Fruit fly (Drosophila melanogaster) whole organism, embryonic: Measurements from ENCODE around the gene Kdm5.

ENCODE experiments used
- Abd-B ChIP-seq: fragments of 200-800 bp; sonication (Bioruptor generic); optimal IDR thresholded peaks from 2 replicates; lab custom pipeline; 2018; ENCODE audit warnings: missing biosample characterization, mild to moderate bottlenecking, missing genetic modification characterization, moderate library complexity
- Antp ChIP-seq: fragments of 200-800 bp; sonication (Bioruptor generic); optimal IDR thresholded peaks from 3 replicates; lab custom pipeline; 2016; ENCODE audit warnings: missing biosample characterization, missing genetic modification characterization
- Awh ChIP-seq: fragments of 200-800 bp; sonication (Bioruptor generic); IDR thresholded peaks from 2 replicates; pipeline ENCODE4, ENCODE4 v1.3.6; 2022; ENCODE audit warnings: missing biosample characterization, missing genetic modification characterization
- BEAF-32 ChIP-seq: fragments of 200-800 bp; sonication (Bioruptor generic); optimal IDR thresholded peaks from 3 replicates; lab custom pipeline; 2017; ENCODE audit warnings: missing biosample characterization, missing genetic modification characterization, mild to moderate bottlenecking, moderate library complexity, missing genetic modification reagents
- BtbVII ChIP-seq: fragments of 200-800 bp; sonication (Bioruptor generic); optimal IDR thresholded peaks from 3 replicates; lab custom pipeline; 2017; ENCODE audit warnings: missing biosample characterization, mild to moderate bottlenecking, missing genetic modification characterization
- Bteb2 ChIP-seq: fragments of 200-800 bp; sonication (Bioruptor generic); optimal IDR thresholded peaks from 2 replicates; lab custom pipeline; 2016; ENCODE audit warnings: missing biosample characterization, missing genetic modification characterization
- CG10431 ChIP-seq: fragments of 200-800 bp; sonication (Bioruptor generic); optimal IDR thresholded peaks from 3 replicates; lab custom pipeline; 2018; ENCODE audit warnings: missing biosample characterization, mild to moderate bottlenecking, missing genetic modification characterization
- CG13424 ChIP-seq: fragments of 200-800 bp; sonication (Bioruptor generic); optimal IDR thresholded peaks from 2 replicates; lab custom pipeline; 2019; ENCODE audit warnings: missing biosample characterization, mild to moderate bottlenecking, missing genetic modification characterization, moderate library complexity
- CG14667 ChIP-seq: fragments of 200-800 bp; sonication (Bioruptor generic); IDR thresholded peaks from 2 replicates; pipeline ENCODE4 v1.3.6; 2022; ENCODE audit warnings: missing biosample characterization, missing genetic modification characterization
- CG1529 ChIP-seq: fragments of 200-800 bp; sonication (Bioruptor generic); optimal IDR thresholded peaks from 3 replicates; lab custom pipeline; 2018; ENCODE audit warnings: missing biosample characterization, missing genetic modification characterization
- CG15479 ChIP-seq: fragments of 200-800 bp; sonication (Bioruptor generic); optimal IDR thresholded peaks from 3 replicates; lab custom pipeline; 2019; ENCODE audit warnings: missing biosample characterization, mild to moderate bottlenecking, missing genetic modification characterization, moderate library complexity
- CG1602 ChIP-seq: fragments of 200-800 bp; sonication (Bioruptor generic); optimal IDR thresholded peaks from 3 replicates; lab custom pipeline; 2016; ENCODE audit warnings: missing biosample characterization, missing genetic modification characterization
- CG17359 ChIP-seq: fragments of 200-800 bp; sonication (Bioruptor generic); optimal IDR thresholded peaks from 3 replicates; lab custom pipeline; 2018; ENCODE audit warnings: missing biosample characterization, mild to moderate bottlenecking, missing genetic modification characterization, moderate library complexity
- CG18619 ChIP-seq: fragments of 200-800 bp; sonication (Bioruptor generic); optimal IDR thresholded peaks from 3 replicates; lab custom pipeline; 2017; ENCODE audit warnings: missing biosample characterization, mild to moderate bottlenecking, missing genetic modification characterization
- CG2875 ChIP-seq: fragments of 200-800 bp; sonication (Bioruptor generic); optimal IDR thresholded peaks from 2 replicates; lab custom pipeline; 2017; ENCODE audit warnings: missing biosample characterization, mild to moderate bottlenecking, missing genetic modification characterization, missing genetic modification reagents
- CG30020 ChIP-seq: fragments of 200-800 bp; optimal IDR thresholded peaks from 2 replicates; lab custom pipeline; 2019; ENCODE audit warnings: missing biosample characterization, mild to moderate bottlenecking, missing genetic modification characterization, moderate library complexity
- CG31365 ChIP-seq: fragments of 200-800 bp; sonication (Bioruptor generic); optimal IDR thresholded peaks from 2 replicates; lab custom pipeline; 2018; ENCODE audit warnings: missing biosample characterization, mild to moderate bottlenecking, missing genetic modification characterization
- CG33557 ChIP-seq: fragments of 200-800 bp; sonication (Bioruptor generic); optimal IDR thresholded peaks from 2 replicates; lab custom pipeline; 2019; ENCODE audit warnings: missing biosample characterization, mild to moderate bottlenecking, missing genetic modification characterization, moderate library complexity
- CG34376 ChIP-seq: fragments of 200-800 bp; sonication (Bioruptor generic); optimal IDR thresholded peaks from 2 replicates; lab custom pipeline; 2018; ENCODE audit warnings: missing biosample characterization, mild to moderate bottlenecking, missing genetic modification characterization
- CG4617 ChIP-seq: fragments of 200-800 bp; sonication (Bioruptor generic); optimal IDR thresholded peaks from 3 replicates; lab custom pipeline; 2016; ENCODE audit warnings: missing biosample characterization, missing genetic modification characterization, borderline replicate concordance
- CG6254 ChIP-seq: fragments of 200-800 bp; sonication (Bioruptor generic); optimal IDR thresholded peaks from 3 replicates; lab custom pipeline; 2017; ENCODE audit warnings: mild to moderate bottlenecking, missing biosample characterization, missing genetic modification reagents, missing genetic modification characterization
- CG6813 ChIP-seq: fragments of 200-800 bp; sonication (Bioruptor generic); optimal IDR thresholded peaks from 2 replicates; lab custom pipeline; 2017; ENCODE audit warnings: missing biosample characterization, missing genetic modification characterization, mild to moderate bottlenecking, moderate library complexity, missing genetic modification reagents
- CG8290 ChIP-seq, 3 experiments: fragments of 200-800 bp; sonication (Bioruptor generic); optimal IDR thresholded peaks; 2 replicates each; lab custom pipeline; 2016 to 2019; ENCODE audit warnings: missing biosample characterization in 3 of 3, missing genetic modification characterization in 3 of 3, mild to moderate bottlenecking in 2 of 3, moderate library complexity in 1 of 3
- CG9727 ChIP-seq: fragments of 200-800 bp; sonication (Bioruptor generic); optimal IDR thresholded peaks from 3 replicates; lab custom pipeline; 2017; ENCODE audit warnings: missing biosample characterization, mild to moderate bottlenecking, missing genetic modification characterization
- Chrac-16 ChIP-seq: fragments of 200-800 bp; sonication (Bioruptor generic); optimal IDR thresholded peaks from 3 replicates; lab custom pipeline; 2016; ENCODE audit warnings: missing biosample characterization, missing genetic modification characterization
- Drgx ChIP-seq: fragments of 200-800 bp; sonication (Bioruptor generic); IDR thresholded peaks from 2 replicates; pipeline ENCODE4 v1.3.6; 2022; ENCODE audit warnings: missing biosample characterization, missing genetic modification characterization
- E2f1 ChIP-seq: fragments of 200-800 bp; sonication (Bioruptor generic); IDR thresholded peaks from 2 replicates; pipeline ENCODE4 v1.3.6; 2022; ENCODE audit warnings: missing biosample characterization, missing genetic modification characterization
- Elba2 ChIP-seq: fragments of 200-800 bp; sonication (Bioruptor generic); optimal IDR thresholded peaks from 3 replicates; lab custom pipeline; 2016; ENCODE audit warnings: missing biosample characterization, missing genetic modification characterization
- Ets65A ChIP-seq: fragments of 200-800 bp; sonication (Bioruptor generic); peaks from one replicate; lab custom pipeline; 2016; ENCODE audit warnings: missing biosample characterization, missing genetic modification characterization
- Gsc ChIP-seq: fragments of 200-800 bp; sonication (Bioruptor generic); IDR thresholded peaks from 2 replicates; pipeline ENCODE4 v1.3.6; 2022; ENCODE audit warnings: missing biosample characterization, missing genetic modification characterization
- Hmx ChIP-seq: fragments of 200-800 bp; sonication (Bioruptor generic); optimal IDR thresholded peaks from 2 replicates; lab custom pipeline; 2016; ENCODE audit warnings: missing biosample characterization, missing genetic modification characterization
- Mes4 ChIP-seq: fragments of 200-800 bp; sonication (Bioruptor generic); optimal IDR thresholded peaks from 2 replicates; lab custom pipeline; 2016; ENCODE audit warnings: missing biosample characterization, missing genetic modification characterization
- Myb ChIP-seq: fragments of 200-800 bp; sonication (Bioruptor generic); optimal IDR thresholded peaks from 2 replicates; lab custom pipeline; 2016; ENCODE audit warnings: missing biosample characterization, missing genetic modification characterization
- NFAT ChIP-seq: fragments of 200-800 bp; sonication (Bioruptor generic); IDR thresholded peaks from 2 replicates; pipeline ENCODE4 v1.3.6; 2022; ENCODE audit warnings: missing biosample characterization, missing genetic modification characterization
- Rfx ChIP-seq: fragments of 200-800 bp; sonication (Bioruptor generic); IDR thresholded peaks from 2 replicates; pipeline ENCODE4 v1.3.6; 2022; ENCODE audit warnings: missing biosample characterization, missing genetic modification characterization
- Xbp1 ChIP-seq: fragments of 200-800 bp; sonication (Bioruptor generic); optimal IDR thresholded peaks from 3 replicates; lab custom pipeline; 2016; ENCODE audit warnings: missing biosample characterization, mild to moderate bottlenecking, missing genetic modification characterization
- al ChIP-seq: fragments of 200-800 bp; sonication (Bioruptor generic); IDR thresholded peaks from 2 replicates; pipeline ENCODE4 v1.3.6; 2022; ENCODE audit warnings: missing biosample characterization, missing genetic modification characterization
- ash1 ChIP-seq: fragments of 200-800 bp; sonication (Bioruptor generic); optimal IDR thresholded peaks from 2 replicates; lab custom pipeline; 2018; ENCODE audit warnings: missing biosample characterization, mild to moderate bottlenecking, missing genetic modification characterization
- chinmo ChIP-seq: fragments of 200-800 bp; sonication (Bioruptor generic); IDR thresholded peaks from 4 replicates; pipeline ENCODE4 v1.3.6; 2022; ENCODE audit warnings: missing biosample characterization, missing genetic modification characterization; ENCODE audit not compliant: partially characterized antibody
- dmrt11E ChIP-seq: fragments of 200-800 bp; sonication (Bioruptor generic); optimal IDR thresholded peaks from 3 replicates; lab custom pipeline; 2018; ENCODE audit warnings: missing biosample characterization, mild to moderate bottlenecking, missing genetic modification characterization, moderate library complexity
- gce ChIP-seq: fragments of 200-800 bp; sonication (Bioruptor generic); IDR thresholded peaks from 3 replicates; pipeline ENCODE4 v1.3.6; 2022; ENCODE audit warnings: missing biosample characterization, missing genetic modification characterization
- gt ChIP-seq: fragments of 200-800 bp; sonication (Bioruptor generic); IDR thresholded peaks from 2 replicates; pipeline ENCODE4 v1.3.6; 2022; ENCODE audit warnings: missing biosample characterization, missing genetic modification characterization
- kah ChIP-seq: fragments of 200-800 bp; sonication (Bioruptor generic); optimal IDR thresholded peaks from 2 replicates; lab custom pipeline; 2018; ENCODE audit warnings: missing biosample characterization, mild to moderate bottlenecking, missing genetic modification characterization
- mld ChIP-seq: fragments of 200-800 bp; sonication (Bioruptor generic); IDR thresholded peaks from 3 replicates; pipeline ENCODE4 v1.3.6; 2022; ENCODE audit warnings: missing biosample characterization, missing genetic modification characterization; ENCODE audit not compliant: partially characterized antibody
- pfk ChIP-seq: fragments of 200-800 bp; sonication (Bioruptor generic); optimal IDR thresholded peaks from 2 replicates; lab custom pipeline; 2018; ENCODE audit warnings: missing biosample characterization, mild to moderate bottlenecking, missing genetic modification characterization, moderate library complexity
- prd ChIP-seq, 3 experiments: fragments of >200 bp in 2 of 3; fragments of 200-800 bp in 1 of 3; sonication (Bioruptor generic) in 1 of 3; optimal IDR thresholded peaks in 2 of 3; IDR thresholded peaks in 1 of 3; 2 replicates in 2 of 3; 3 replicates in 1 of 3; pipeline versions ENCODE4 v1.3.6 to Lab custom; 2017 to 2022; ENCODE audit warnings: missing biosample characterization in 1 of 3, missing genetic modification characterization in 1 of 3
- pros ChIP-seq: fragments of 200-800 bp; sonication (Bioruptor generic); optimal IDR thresholded peaks from 3 replicates; lab custom pipeline; 2019; ENCODE audit warnings: missing biosample characterization, mild to moderate bottlenecking, missing genetic modification characterization, moderate library complexity
- so ChIP-seq: fragments of 200-800 bp; sonication (Bioruptor generic); IDR thresholded peaks from 3 replicates; pipeline ENCODE4 v1.3.6; 2022; ENCODE audit warnings: missing biosample characterization, missing genetic modification characterization
- tgo ChIP-seq: fragments of 200-800 bp; sonication (Bioruptor generic); IDR thresholded peaks from 3 replicates; pipeline ENCODE4 v1.3.6; 2022; ENCODE audit warnings: missing biosample characterization, missing genetic modification characterization
- trem ChIP-seq: fragments of 200-800 bp; optimal IDR thresholded peaks from 3 replicates; lab custom pipeline; 2019; ENCODE audit warnings: missing biosample characterization, mild to moderate bottlenecking, missing genetic modification characterization, moderate library complexity

The Kdm5 gene

dm6 chr2L:5999247-5999646 is at the start of gene Kdm5 (continued):
- TF ChIP-seq BtbVII (GFP tag; lab: Kevin White, UChicago) (no peak), prd (optimal IDR thresholded peaks at IDR 0.05; lab: Kevin White, UChicago) (no peak), prd (GFP tag; IDR thresholded peaks at IDR 0.05; lab: Robert Waterston, UW) (peak; percentile 45; the same call in 1 of the 3 replicates), CG14667 (GFP tag; lab: Robert Waterston, UW) (no peak), al (GFP tag; lab: Robert Waterston, UW) (no peak), CG18619 (peak; percentile 8), mld (GFP tag; lab: Robert Waterston, UW) (no peak), tgo (GFP tag; lab: Robert Waterston, UW) (no peak), Bteb2 (no peak), CG1602 (GFP tag; lab: Kevin White, UChicago) (no peak), Chrac-16 (GFP tag; lab: Kevin White, UChicago) (no peak), so (GFP tag; lab: Robert Waterston, UW) (no peak), CG4617 (GFP tag; lab: Kevin White, UChicago) (peak; percentile 87), Ets65A (GFP tag; lab: Kevin White, UChicago) (no peak), pros (GFP tag; lab: Kevin White, UChicago) (no peak), Hmx (no peak), Elba2 (peak; percentile 9), CG2875 (GFP tag; lab: Kevin White, UChicago) (no peak), trem (tag; lab: Kevin White, UChicago) (peak; percentile 35), NFAT (GFP tag; lab: Robert Waterston, UW) (peak; percentile 56), kah (GFP tag; lab: Kevin White, UChicago) (no peak), gt (no peak), CG15479 (no peak), ash1 (GFP tag; lab: Kevin White, UChicago) (no peak), Drgx (GFP tag; lab: Robert Waterston, UW) (peak; percentile 45; the same call in 1 of the 2 replicates), Rfx (GFP tag; lab: Robert Waterston, UW) (peak; percentile 79), chinmo (0 out of 4 replicates have a peak, but pooled peaks have one; percentile 59), Gsc (GFP tag; lab: Robert Waterston, UW) (no peak), CG1529 (no peak), CG34376 (GFP tag; lab: Kevin White, UChicago) (peak; percentile 19), CG13424 (tag; lab: Kevin White, UChicago) (no peak), CG31365 (tag; lab: Kevin White, UChicago) (no peak), Myb (GFP tag; lab: Kevin White, UChicago) (peak; percentile 88), CG30020 (peak; percentile 1), CG33557 (no peak), Xbp1 (GFP tag; lab: Kevin White, UChicago) (peak; percentile 23), CG6813 (GFP tag; lab: Kevin White, UChicago) (peak; percentile 39), Awh (GFP tag; lab: Robert Waterston, UW) (no peak), Abd-B (GFP tag; lab: Kevin White, UChicago) (no peak), CG9727 (peak; percentile 30), BEAF-32 (GFP tag; lab: Kevin White, UChicago) (peak; percentile 43), CG8290 (GFP tag; optimal IDR thresholded peaks at IDR 0.05; lab: Kevin White, UChicago) (no peak), CG8290 (tag; optimal IDR thresholded peaks at IDR 0.05; lab: Kevin White, UChicago) (no peak), CG17359 (no peak), CG6254 (GFP tag; lab: Kevin White, UChicago) (no peak), Antp (GFP tag; lab: Kevin White, UChicago) (no peak), pfk (no peak), Mes4 (GFP tag; lab: Kevin White, UChicago) (peak; percentile 14), E2f1 (GFP tag; lab: Robert Waterston, UW) (0 out of 2 replicates have a peak, but pooled peaks have one; percentile 26), gce (0 out of 3 replicates have a peak, but pooled peaks have one; percentile 5), CG10431 (GFP tag; lab: Kevin White, UChicago) (peak; percentile 58), dmrt11E (tag; lab: Kevin White, UChicago) (no peak)
